Fruit fly (Drosophila melanogaster) S2 (cell line): Measurements from ENCODE around the gene CG43145.

Source experiments
- CG8478 ChIP-seq: fragments of >200 bp; optimal IDR thresholded peaks from 2 replicates; lab custom pipeline; 2018
- CTCF ChIP-seq, 2 experiments: fragments of >200 bp; optimal IDR thresholded peaks; 2 replicates each; lab custom pipeline; 2018

Gene CG43145

dm6 chr2L:3692466-3692865, 9.2 kb upstream of the CG43145 start, which contains the start of gene CG16704:
Gene CG16704 (minus strand): TSS chr2L:3692587.
- TF ChIP-seq CG8478 (lab: Kevin White, UChicago) = no peak
- no peak for TF ChIP-seq CTCF (optimal IDR thresholded peaks at IDR 0.05; lab: Kevin White, UChicago)

DNA sequence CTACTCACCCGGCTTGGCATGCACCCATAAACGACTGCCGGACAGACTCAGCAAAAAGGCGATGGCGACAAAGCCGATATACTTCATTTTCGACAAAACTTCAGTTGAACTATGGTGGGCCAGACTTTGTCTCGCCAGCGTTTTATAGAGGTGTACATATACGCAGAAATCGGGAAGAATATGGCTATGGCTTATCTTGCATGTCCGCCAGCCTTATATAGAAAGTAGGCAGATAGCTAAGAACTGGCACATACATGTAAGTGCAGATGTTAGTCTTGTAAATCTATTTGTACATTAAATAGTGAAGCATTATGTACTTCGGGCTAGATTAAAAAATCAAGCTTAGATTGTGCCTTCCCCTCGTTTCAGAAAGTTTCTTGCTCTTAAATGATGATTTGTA, 8.5 kb upstream of the CG43145 start, which contains the start of gene CG3513:
Gene CG3513, minus strand, starts transcription at position 101 of the 400 bp plus-strand sequence.
- TF ChIP-seq CG8478 (lab: Kevin White, UChicago) = no peak
- TF ChIP-seq CTCF (optimal IDR thresholded peaks at IDR 0.05; lab: Kevin White, UChicago) = no peak

DNA sequence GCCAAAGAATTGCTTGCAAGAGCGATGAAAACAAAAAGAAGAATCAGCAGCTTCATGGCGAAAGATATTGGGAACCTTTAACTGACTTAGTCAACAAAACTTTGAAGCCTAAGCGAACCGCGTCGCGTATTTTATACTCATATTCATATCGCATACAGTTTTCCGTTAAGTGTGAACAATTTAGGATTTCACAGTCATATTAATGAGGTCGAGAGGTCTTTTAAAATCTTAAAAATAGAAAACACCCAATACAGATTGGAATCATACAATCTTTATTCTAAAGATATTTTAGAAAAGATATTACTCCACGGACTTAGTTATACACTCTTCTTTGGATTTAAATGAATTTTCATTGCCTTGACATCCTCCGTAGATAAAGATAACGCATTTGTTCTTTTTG, 7.8 kb upstream of the CG43145 start, which contains the start of gene Acp24A4:
Gene Acp24A4, minus strand, starts transcription at position 101 of the 400 bp plus-strand sequence.
- TF ChIP-seq CG8478 (lab: Kevin White, UChicago) (no peak), CTCF (optimal IDR thresholded peaks at IDR 0.05; lab: Kevin White, UChicago) (no peak)

DNA sequence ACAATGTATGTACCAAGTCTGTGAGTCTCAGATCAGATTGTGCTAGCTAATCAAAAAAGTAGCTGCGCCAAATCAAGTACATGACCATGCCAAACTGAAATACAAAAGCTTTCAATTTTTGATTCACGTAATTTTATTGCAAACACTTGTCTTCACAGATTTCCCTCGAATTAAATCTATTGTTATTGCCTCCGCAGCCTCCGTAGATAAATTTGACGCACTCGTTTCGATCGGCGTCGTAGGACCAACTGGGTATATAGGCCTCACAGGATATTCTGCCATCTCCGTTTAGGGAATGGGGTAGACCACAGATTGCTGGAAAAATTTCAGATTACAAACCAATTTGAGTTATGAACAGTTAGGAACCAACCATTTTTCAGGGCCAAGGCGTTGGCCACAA, 6.7 kb upstream of the CG43145 start, which contains the start of gene CG43165:
Gene CG43165, minus strand, starts transcription at position 101 of the 400 bp plus-strand sequence.
- TF ChIP-seq CG8478 (lab: Kevin White, UChicago) (no peak), CTCF (optimal IDR thresholded peaks at IDR 0.05; lab: Kevin White, UChicago) (no peak)

DNA sequence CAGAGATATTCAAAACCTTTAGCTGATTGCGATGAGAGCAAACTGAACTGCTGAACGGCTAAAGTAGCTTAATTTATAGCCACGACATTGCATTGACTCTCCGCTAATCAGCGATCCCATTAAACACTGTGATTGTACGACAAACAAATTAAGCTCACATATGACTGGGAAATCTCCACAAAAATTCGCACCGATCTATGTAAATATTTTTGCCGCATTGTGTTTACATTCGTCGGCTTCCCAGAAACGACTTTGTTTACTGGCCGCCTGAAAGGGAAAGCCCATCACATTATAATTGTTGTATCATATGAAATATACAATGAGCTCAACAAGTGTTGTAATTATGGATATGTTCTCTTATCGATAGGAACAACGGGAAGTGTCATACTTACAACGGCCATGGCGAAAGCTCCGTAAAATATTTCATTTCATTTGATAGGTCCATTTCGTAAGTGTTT, 6.2 kb upstream of the CG43145 start, which contains the start of gene CG16713:
Gene CG16713, minus strand, starts transcription at position 51 of the 458 bp plus-strand sequence.
- TF ChIP-seq CTCF (optimal IDR thresholded peaks at IDR 0.05; lab: Kevin White, UChicago) = no peak
- TF ChIP-seq CG8478 (lab: Kevin White, UChicago) = no peak

DNA sequence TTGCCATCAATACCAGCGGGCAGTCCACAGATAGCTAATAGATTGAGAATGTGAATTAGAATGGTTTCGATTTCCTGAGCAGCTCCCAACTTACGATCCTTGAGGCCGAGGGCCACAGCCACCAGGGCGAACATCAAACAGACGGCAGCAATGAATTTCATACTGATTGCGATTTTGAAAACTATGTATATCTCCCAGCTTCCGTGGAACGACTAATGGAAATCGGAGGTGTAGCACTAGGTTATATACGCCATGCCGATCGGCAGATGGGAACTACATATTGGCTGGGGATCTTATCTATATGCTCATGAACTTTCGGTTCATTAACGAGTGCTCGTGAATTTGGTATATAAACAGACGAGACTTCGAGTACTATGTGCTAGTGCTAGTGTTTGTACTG, 5.2 kb upstream of the CG43145 start, which contains the start of gene IM33:
Gene IM33, minus strand, starts transcription at position 221 of the 400 bp plus-strand sequence.
- TF ChIP-seq CTCF (optimal IDR thresholded peaks at IDR 0.05; lab: Kevin White, UChicago) = no peak
- TF ChIP-seq CG8478 (lab: Kevin White, UChicago) = no peak

- TF ChIP-seq CTCF (optimal IDR thresholded peaks at IDR 0.05; lab: Kevin White, UChicago) (no peak), CG8478 (lab: Kevin White, UChicago) (no peak)
Observed at dm6 chr2L:3697772-3698171, 3.9 kb upstream of the CG43145 start, which contains the start of gene CG3604. Gene CG3604 (minus strand): TSS chr2L:3697872.

dm6 chr2L:3698992-3699514, 2.6 kb upstream of the CG43145 start, which contains the start of the genes CG10031 and CG42464:
Gene CG10031 (minus strand): TSS chr2L:3699092.
Gene CG42464 (plus strand): TSS chr2L:3699464.
- TF ChIP-seq CG8478 (lab: Kevin White, UChicago) = no peak

DNA sequence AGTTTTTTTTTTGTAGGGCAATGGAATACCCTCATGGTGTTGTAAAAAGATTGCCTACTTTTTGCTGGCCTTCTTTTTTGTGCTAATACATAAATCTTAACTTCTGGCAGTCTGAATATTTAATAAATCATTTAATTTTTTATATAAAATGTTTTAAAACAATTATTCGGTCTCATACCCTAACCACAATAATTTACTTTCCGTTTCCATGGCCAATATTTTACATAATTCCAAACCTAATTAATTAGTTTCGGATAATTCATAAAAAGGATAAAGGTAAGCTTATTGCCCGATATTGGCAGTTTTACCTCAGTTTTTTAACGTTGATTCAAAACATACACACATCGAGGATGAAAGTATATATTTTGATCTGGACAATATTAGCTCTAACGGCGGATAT, 1.7 kb upstream of the CG43145 start, which contains the start of gene CG42465:
Gene CG42465, plus strand, starts transcription at position 301 of the 400 bp plus-strand sequence.
- TF ChIP-seq CTCF (optimal IDR thresholded peaks at IDR 0.05; lab: Kevin White, UChicago) (no peak), CG8478 (lab: Kevin White, UChicago) (no peak)

dm6 chr2L:3700374-3700773, 1.3 kb upstream of the CG43145 start, which contains the start of gene Sfp24C1:
Gene Sfp24C1 (plus strand): TSS chr2L:3700674.
- TF ChIP-seq CG8478 (lab: Kevin White, UChicago) (no peak), CTCF (optimal IDR thresholded peaks at IDR 0.05; lab: Kevin White, UChicago) (no peak)

DNA sequence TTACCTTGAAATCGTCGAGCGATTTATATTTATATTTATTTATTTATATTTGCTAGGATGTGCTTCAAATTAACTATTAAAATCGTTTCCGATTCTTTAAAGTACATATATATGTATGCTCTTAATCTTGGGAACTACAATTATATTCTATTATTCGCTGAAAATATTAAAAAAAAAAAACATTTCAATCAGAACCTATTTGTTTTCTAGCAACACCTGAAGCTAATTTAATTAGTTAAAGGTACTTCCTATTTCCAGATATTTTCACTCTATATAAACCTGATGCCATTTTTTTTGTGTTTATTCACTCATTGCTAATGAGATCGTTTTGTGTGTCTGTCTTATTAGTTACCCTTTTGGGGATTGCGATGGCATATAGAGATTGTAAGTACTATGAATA, 636 bp upstream of the CG43145 start, which contains the start of gene CG42467:
Gene CG42467, plus strand, starts transcription at position 301 of the 400 bp plus-strand sequence.
- TF ChIP-seq CG8478 (lab: Kevin White, UChicago) = no peak
- TF ChIP-seq CTCF (optimal IDR thresholded peaks at IDR 0.05; lab: Kevin White, UChicago) = no peak

- no peak for TF ChIP-seq CG8478 (lab: Kevin White, UChicago)
- no peak for TF ChIP-seq CTCF (optimal IDR thresholded peaks at IDR 0.05; lab: Kevin White, UChicago)
Observed at dm6 chr2L:3703260-3703659, 1.6 kb downstream of the CG43145 start, which contains the start of gene CG2816. Gene CG2816 (plus strand): TSS chr2L:3703659.

DNA sequence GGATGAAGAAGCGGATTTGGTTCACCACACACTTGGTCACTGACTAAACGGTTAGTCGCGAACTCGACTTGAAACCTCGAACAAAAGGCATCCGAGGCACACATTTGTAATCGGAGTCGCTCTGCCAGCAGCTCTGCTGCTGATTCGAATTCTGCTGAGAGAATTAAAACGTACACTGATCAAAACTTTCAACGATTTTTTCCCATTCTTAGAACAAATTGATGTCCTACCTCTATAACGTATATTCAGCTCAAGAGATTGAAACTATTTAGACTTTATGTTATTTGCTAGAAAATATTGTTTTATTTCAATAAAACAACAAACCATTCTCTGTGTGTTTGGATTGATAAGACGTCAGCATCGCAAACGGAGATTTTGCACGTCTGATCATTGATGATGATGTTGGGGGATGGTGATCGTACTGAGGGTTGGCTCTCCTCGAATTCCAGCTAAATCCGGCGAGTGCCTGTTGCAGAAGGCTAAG, 3.9 kb downstream of the CG43145 start, which contains the start of gene CG31778:
Gene CG31778, minus strand, starts transcription at position 51 of the 484 bp plus-strand sequence.
- TF ChIP-seq CTCF (optimal IDR thresholded peaks at IDR 0.05; lab: Kevin White, UChicago) (no peak), CG8478 (lab: Kevin White, UChicago) (no peak)

DNA sequence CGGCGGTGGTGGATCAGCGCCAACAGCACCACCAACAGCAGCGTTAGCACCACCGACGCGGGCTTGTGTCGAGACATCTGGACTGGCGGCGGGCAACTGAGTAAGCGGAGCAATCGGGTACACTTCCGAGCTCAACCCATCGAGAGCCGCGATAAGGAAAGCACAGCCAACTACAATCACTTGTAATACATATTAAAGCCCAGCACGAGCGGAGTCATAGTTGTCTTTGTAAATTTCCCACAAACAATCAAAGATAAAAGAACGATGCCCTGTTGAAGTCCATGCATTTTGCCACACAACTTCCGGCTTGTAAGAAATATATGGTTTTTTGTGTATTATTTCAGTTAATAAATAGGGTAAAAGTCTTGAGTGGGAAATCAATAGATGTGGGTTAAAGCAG, 5.3 kb downstream of the CG43145 start, which contains the start of gene CG31777:
Gene CG31777, minus strand, starts transcription at position 101 of the 400 bp plus-strand sequence.
- TF ChIP-seq CTCF (optimal IDR thresholded peaks at IDR 0.05; lab: Kevin White, UChicago) = no peak
- no peak for TF ChIP-seq CG8478 (lab: Kevin White, UChicago)

DNA sequence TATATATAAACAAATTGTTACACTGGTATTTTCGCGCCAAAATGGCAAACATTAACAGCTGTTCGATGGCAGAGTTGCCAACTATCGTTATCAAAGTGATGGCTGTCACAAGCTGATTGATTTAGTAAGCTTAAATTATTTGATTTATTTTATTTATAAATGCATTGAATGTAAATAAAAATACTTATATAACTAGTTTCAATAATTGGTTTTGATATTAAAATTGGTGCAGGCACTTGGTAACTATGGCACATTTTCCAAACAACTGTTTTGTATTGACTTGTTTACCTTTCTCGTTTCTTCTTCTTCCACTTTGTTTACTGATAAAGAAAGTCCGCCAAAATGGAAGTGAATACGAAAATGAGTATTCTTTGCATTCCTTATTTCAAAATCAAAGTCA, 10.0 kb downstream of the CG43145 start, which contains the start of gene cutlet:
Gene cutlet, minus strand, starts transcription at position 84 of the 400 bp plus-strand sequence.
- TF ChIP-seq CTCF (optimal IDR thresholded peaks at IDR 0.05; lab: Kevin White, UChicago) (no peak), CG8478 (lab: Kevin White, UChicago) (no peak)
